Worm (Caenorhabditis elegans) whole organism, late embryonic: ENCODE results near the gene ifta-1.
A peak's percentile ranks its signal among the peaks of the same experiment; 100 is the strongest.

ENCODE experiments used
- C08G9.2 ChIP-seq: sonication (generic microtip); optimal IDR thresholded peaks from 2 replicates; lab custom pipeline; 2016; ENCODE audit warnings: mild to moderate bottlenecking, missing genetic modification characterization, moderate library complexity, missing compliant biosample characterization
- C38D4.7 ChIP-seq: fragments of 200-800 bp; sonication (Bioruptor generic); optimal IDR thresholded peaks from 2 replicates; lab custom pipeline; 2018; ENCODE audit warnings: mild to moderate bottlenecking, missing genetic modification characterization, moderate library complexity, missing compliant biosample characterization
- K09A11.1 ChIP-seq: sonication (generic microtip); optimal IDR thresholded peaks from 2 replicates; lab custom pipeline; 2017; ENCODE audit warnings: antibody characterized with exemption, mild to moderate bottlenecking, missing genetic modification characterization, missing compliant biosample characterization; ENCODE audit not compliant: insufficient read depth
- Y22D7AL.16 ChIP-seq: sonication (generic microtip); optimal IDR thresholded peaks from 2 replicates; lab custom pipeline; 2016; ENCODE audit warnings: missing genetic modification characterization, missing compliant biosample characterization
- ahr-1 ChIP-seq: sonication (generic microtip); optimal IDR thresholded peaks from 2 replicates; lab custom pipeline; 2016; ENCODE audit warnings: missing genetic modification characterization, missing compliant biosample characterization
- ama-1 ChIP-seq: fragments of 150-350 bp; optimal IDR thresholded peaks from 2 replicates; lab custom pipeline; 2014
- ceh-18 ChIP-seq: sonication (generic microtip); optimal IDR thresholded peaks from 2 replicates; lab custom pipeline; 2016; ENCODE audit warnings: missing genetic modification characterization, missing compliant biosample characterization
- ceh-19 ChIP-seq: fragments of 200-800 bp; sonication (Bioruptor generic); optimal IDR thresholded peaks from 2 replicates; lab custom pipeline; 2018; ENCODE audit warnings: mild to moderate bottlenecking, missing genetic modification characterization, missing compliant biosample characterization
- ceh-2 ChIP-seq: sonication (generic microtip); optimal IDR thresholded peaks from 2 replicates; lab custom pipeline; 2016; ENCODE audit warnings: missing genotype, missing genetic modification characterization, missing compliant biosample characterization
- ceh-24 ChIP-seq: sonication (generic microtip); optimal IDR thresholded peaks from 2 replicates; lab custom pipeline; 2016; ENCODE audit warnings: mild to moderate bottlenecking, missing genetic modification characterization, missing compliant biosample characterization
- ceh-30 ChIP-seq: fragments of 150-350 bp; optimal IDR thresholded peaks from 2 replicates; lab custom pipeline; 2014; ENCODE audit warnings: missing biosample characterization, missing genetic modification characterization
- ceh-48 ChIP-seq: sonication (generic microtip); optimal IDR thresholded peaks from 2 replicates; lab custom pipeline; 2016; ENCODE audit warnings: missing genetic modification characterization, inconsistent platforms, missing compliant biosample characterization
- che-1 ChIP-seq: sonication (generic microtip); optimal IDR thresholded peaks from 2 replicates; lab custom pipeline; 2016; ENCODE audit warnings: mild to moderate bottlenecking, missing genetic modification characterization, missing compliant biosample characterization
- dmd-4 ChIP-seq: sonication (generic microtip); optimal IDR thresholded peaks from 2 replicates; lab custom pipeline; 2016; ENCODE audit warnings: borderline replicate concordance, missing genetic modification characterization, missing compliant biosample characterization
- dve-1 ChIP-seq: sonication (generic microtip); optimal IDR thresholded peaks from 2 replicates; lab custom pipeline; 2017; ENCODE audit warnings: antibody characterized with exemption, mild to moderate bottlenecking, missing genetic modification characterization, missing compliant biosample characterization
- elt-2 ChIP-seq: sonication (generic microtip); optimal IDR thresholded peaks from 2 replicates; lab custom pipeline; 2016; ENCODE audit warnings: missing genetic modification reagents, missing genetic modification characterization, missing compliant biosample characterization
- elt-4 ChIP-seq: sonication (generic microtip); optimal IDR thresholded peaks from 2 replicates; lab custom pipeline; 2016; ENCODE audit warnings: missing genetic modification characterization, missing compliant biosample characterization
- ets-4 ChIP-seq: sonication (generic microtip); optimal IDR thresholded peaks from 2 replicates; lab custom pipeline; 2016; ENCODE audit warnings: missing genetic modification characterization, missing compliant biosample characterization
- eyg-1 ChIP-seq: sonication (generic microtip); optimal IDR thresholded peaks from 2 replicates; lab custom pipeline; 2016; ENCODE audit warnings: missing genotype, missing genetic modification characterization, missing compliant biosample characterization
- fax-1 ChIP-seq: sonication (generic microtip); optimal IDR thresholded peaks from 2 replicates; lab custom pipeline; 2016; ENCODE audit warnings: missing genotype, missing genetic modification characterization, missing compliant biosample characterization
- fkh-10 ChIP-seq: fragments of 150-350 bp; optimal IDR thresholded peaks from 2 replicates; lab custom pipeline; 2014; ENCODE audit warnings: missing biosample characterization, missing genetic modification reagents, missing genetic modification characterization
- fkh-6 ChIP-seq: sonication (generic microtip); optimal IDR thresholded peaks from 2 replicates; lab custom pipeline; 2016; ENCODE audit warnings: missing genetic modification characterization, missing compliant biosample characterization
- gmeb-2 ChIP-seq: sonication (generic microtip); optimal IDR thresholded peaks from 2 replicates; lab custom pipeline; 2016; ENCODE audit warnings: missing genetic modification characterization, inconsistent platforms, missing compliant biosample characterization
- hlh-30 ChIP-seq: sonication (generic microtip); optimal IDR thresholded peaks from 2 replicates; lab custom pipeline; 2017; ENCODE audit warnings: antibody characterized with exemption, missing genetic modification characterization, missing compliant biosample characterization; ENCODE audit not compliant: insufficient read depth
- hlh-6 ChIP-seq: sonication (generic microtip); optimal IDR thresholded peaks from 2 replicates; lab custom pipeline; 2016; ENCODE audit warnings: missing genotype, missing genetic modification characterization, missing compliant biosample characterization
- hlh-8 ChIP-seq: sonication (generic microtip); optimal IDR thresholded peaks from 2 replicates; lab custom pipeline; 2016; ENCODE audit warnings: missing genotype, missing genetic modification characterization, missing compliant biosample characterization
- lim-6 ChIP-seq: sonication (generic microtip); optimal IDR thresholded peaks from 2 replicates; lab custom pipeline; 2016; ENCODE audit warnings: missing genetic modification characterization, missing compliant biosample characterization
- mec-3 ChIP-seq: sonication (generic microtip); optimal IDR thresholded peaks from 2 replicates; lab custom pipeline; 2016; ENCODE audit warnings: borderline replicate concordance, missing genetic modification characterization, missing compliant biosample characterization
- nfya-1 ChIP-seq: sonication (generic microtip); optimal IDR thresholded peaks from 2 replicates; lab custom pipeline; 2017; ENCODE audit warnings: missing genetic modification characterization, mild to moderate bottlenecking, missing compliant biosample characterization, antibody characterized with exemption, moderate library complexity
- pag-3 ChIP-seq: sonication (generic microtip); optimal IDR thresholded peaks from 2 replicates; lab custom pipeline; 2016; ENCODE audit warnings: missing compliant biosample characterization, missing genetic modification characterization, borderline replicate concordance
- pat-9 ChIP-seq: fragments of 200-800 bp; sonication (Bioruptor generic); optimal IDR thresholded peaks from 2 replicates; lab custom pipeline; 2018; ENCODE audit warnings: mild to moderate bottlenecking, missing genetic modification characterization, moderate library complexity, missing compliant biosample characterization
- pax-1 ChIP-seq: fragments of 150-350 bp; optimal IDR thresholded peaks from 2 replicates; lab custom pipeline; 2014; ENCODE audit warnings: missing biosample characterization, missing genetic modification characterization
- pha-2 ChIP-seq: sonication (generic microtip); optimal IDR thresholded peaks from 2 replicates; lab custom pipeline; 2017; ENCODE audit warnings: mild to moderate bottlenecking, missing genetic modification characterization, missing compliant biosample characterization
- pqm-1 ChIP-seq: sonication (generic microtip); optimal IDR thresholded peaks from 2 replicates; lab custom pipeline; 2016; ENCODE audit warnings: missing genetic modification characterization, missing compliant biosample characterization
- rnt-1 ChIP-seq: sonication (generic microtip); optimal IDR thresholded peaks from 2 replicates; lab custom pipeline; 2016; ENCODE audit warnings: missing genetic modification characterization, missing compliant biosample characterization
- sdc-2 ChIP-seq: sonication (generic microtip); optimal IDR thresholded peaks from 2 replicates; lab custom pipeline; 2016; ENCODE audit warnings: missing genotype, missing genetic modification characterization, missing compliant biosample characterization
- sox-4 ChIP-seq: sonication (generic microtip); optimal IDR thresholded peaks from 2 replicates; lab custom pipeline; 2017; ENCODE audit warnings: mild to moderate bottlenecking, missing genetic modification characterization, inconsistent platforms, missing compliant biosample characterization
- tbx-2 ChIP-seq: sonication (generic microtip); optimal IDR thresholded peaks from 2 replicates; lab custom pipeline; 2016; ENCODE audit warnings: missing genetic modification characterization, missing compliant biosample characterization
- tbx-7 ChIP-seq: sonication (generic microtip); optimal IDR thresholded peaks from 2 replicates; lab custom pipeline; 2016; ENCODE audit warnings: missing genotype, missing genetic modification characterization, missing compliant biosample characterization
- ttx-3 ChIP-seq: sonication (generic microtip); optimal IDR thresholded peaks from 2 replicates; lab custom pipeline; 2016; ENCODE audit warnings: missing genetic modification reagents, missing genetic modification characterization, missing compliant biosample characterization
- unc-3 ChIP-seq, 2 experiments: fragments of 200-800 bp in 1 of 2; sonication (Bioruptor generic) in 1 of 2; sonication (generic microtip) in 1 of 2; conservative IDR thresholded peaks in 1 of 2; optimal IDR thresholded peaks in 1 of 2; 2 replicates each; pipeline versions ENCODE4 v1.3.6 to Lab custom; 2016 to 2022; ENCODE audit warnings: missing compliant biosample characterization in 2 of 2, missing genetic modification characterization in 2 of 2, missing genetic modification reagents in 1 of 2
- unc-55 ChIP-seq: sonication (generic microtip); optimal IDR thresholded peaks from 2 replicates; lab custom pipeline; 2017; ENCODE audit warnings: missing biosample characterization, missing genetic modification reagents, missing genetic modification characterization
- ztf-16 ChIP-seq: sonication (generic microtip); optimal IDR thresholded peaks from 2 replicates; lab custom pipeline; 2017; ENCODE audit warnings: missing genetic modification characterization, missing compliant biosample characterization

Gene ifta-1

DNA sequence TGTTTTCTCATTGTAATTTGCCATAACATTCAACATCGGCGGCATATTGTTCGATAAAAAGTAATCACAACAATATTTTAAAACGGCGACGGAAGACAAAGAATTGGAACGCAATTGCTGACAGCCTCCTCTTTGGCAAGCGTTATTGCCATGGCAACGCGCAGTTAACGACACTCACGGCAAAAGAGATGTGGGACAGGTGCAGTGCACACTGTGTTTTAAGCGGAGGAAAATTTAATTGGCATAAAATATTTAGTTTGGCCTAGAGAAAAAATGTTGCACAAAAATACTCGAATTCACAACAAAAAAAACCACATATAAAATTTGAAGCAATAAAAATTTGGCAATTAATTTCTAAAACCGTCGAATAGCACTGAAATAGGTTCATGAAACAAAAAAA lies at the start of gene ifta-1:
TSS of gene ifta-1 (minus strand) at position 101 of the 400 bp plus-strand sequence.
- no peak for TF ChIP-seq sdc-2 (tag; lab: Kevin White, UChicago)

- TF ChIP-seq pax-1 (tag; lab: Kevin White, UChicago), result no peak
- TF ChIP-seq elt-4, result no peak
- no peak for TF ChIP-seq mec-3 (tag; lab: Kevin White, UChicago)
- TF ChIP-seq pqm-1 (tag; lab: Kevin White, UChicago), result no peak
- no peak for TF ChIP-seq gmeb-2 (tag; lab: Kevin White, UChicago)
- TF ChIP-seq fkh-10 (GFP tag; lab: Kevin White, UChicago), result no peak
- TF ChIP-seq unc-3 (GFP tag; conservative IDR thresholded peaks at IDR 0.05; lab: Robert Waterston, UW), result no peak
- TF ChIP-seq unc-3 (tag; optimal IDR thresholded peaks at IDR 0.05; lab: Kevin White, UChicago), result no peak
- no peak for TF ChIP-seq sox-4 (tag; lab: Kevin White, UChicago)
These were observed 46.7 kb upstream of the ifta-1 start, which contains the start of gene sulp-2 for ce11 chrX:5599224-5599623. Gene sulp-2, minus strand, starts transcription at chrX:5599330.

DNA sequence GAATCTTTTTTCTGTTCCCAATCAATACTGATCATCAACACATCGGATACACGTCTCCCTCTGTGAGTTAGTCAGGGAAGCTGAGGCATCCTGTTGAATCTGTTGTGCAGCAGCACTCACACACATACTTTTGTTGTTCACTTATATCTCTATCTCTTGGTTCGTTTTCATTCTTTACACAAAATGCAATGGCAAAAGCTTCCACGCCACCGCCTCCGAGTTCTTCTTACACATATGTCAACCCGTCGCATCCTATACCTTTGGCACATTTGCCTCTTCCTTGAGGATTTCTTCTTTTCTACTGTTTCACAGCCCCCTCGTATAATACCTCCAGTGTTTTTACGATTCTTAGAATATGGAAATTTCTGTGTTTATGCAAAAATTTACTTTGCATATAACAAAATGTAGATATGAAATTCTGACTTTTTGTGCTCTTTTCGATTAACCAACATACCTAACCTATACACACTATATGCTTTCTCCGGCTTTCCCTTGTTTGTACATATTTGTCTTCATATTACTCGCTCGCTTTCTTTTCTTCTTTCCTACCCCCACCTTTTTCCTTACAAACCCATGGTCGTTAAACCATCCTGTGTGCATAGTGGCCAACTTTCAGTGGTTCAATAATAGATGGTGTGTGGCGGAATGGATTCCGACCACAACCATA lies 40.1 kb upstream of the ifta-1 start, which contains the start of gene unc-97:
TSS of gene unc-97 (plus strand) at position 617 of the 667 bp plus-strand sequence.
- TF ChIP-seq ceh-18 (tag; lab: Kevin White, UChicago) (peak; percentile 40), rnt-1 (tag; lab: Kevin White, UChicago) (peak; percentile 33), ztf-16 (no peak), unc-55 (GFP tag; lab: Kevin White, UChicago) (peak; percentile 36)

DNA sequence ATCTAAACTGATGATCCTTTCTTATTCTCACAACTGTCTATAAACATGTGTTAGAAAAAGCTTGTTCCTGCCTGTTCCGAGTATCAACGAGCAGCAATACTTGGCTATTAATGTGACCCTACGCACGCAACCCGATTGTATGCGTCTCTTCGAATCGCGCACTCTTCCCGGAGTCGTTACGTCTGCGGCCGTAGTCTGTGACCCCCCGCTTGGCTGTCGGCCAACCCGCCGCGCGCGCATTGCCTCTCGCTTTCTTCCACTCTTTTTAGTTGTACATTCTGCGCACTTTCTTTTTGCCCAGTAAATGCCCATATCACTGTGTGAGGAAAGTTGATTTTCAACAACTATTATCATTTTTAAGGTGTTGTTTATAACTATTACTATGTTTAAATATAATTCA lies 39.3 kb upstream of the ifta-1 start:
- no peak for TF ChIP-seq unc-3 (GFP tag; conservative IDR thresholded peaks at IDR 0.05; lab: Robert Waterston, UW)
- TF ChIP-seq unc-3 (tag; optimal IDR thresholded peaks at IDR 0.05; lab: Kevin White, UChicago), result no peak
- TF ChIP-seq ahr-1 (tag; lab: Kevin White, UChicago), result no peak
- peak; percentile 30 for TF ChIP-seq rnt-1 (tag; lab: Kevin White, UChicago)
- peak; percentile 9 for TF ChIP-seq pag-3
- no peak for TF ChIP-seq dmd-4
- no peak for TF ChIP-seq unc-55 (GFP tag; lab: Kevin White, UChicago)
- no peak for TF ChIP-seq ttx-3
- peak; percentile 3 for TF ChIP-seq tbx-7
- TF ChIP-seq pha-2 (tag; lab: Kevin White, UChicago), result peak; percentile 28
- peak; percentile 34 for TF ChIP-seq fax-1 (tag; lab: Kevin White, UChicago)
- TF ChIP-seq C08G9.2 (tag; lab: Kevin White, UChicago), result no peak
- no peak for TF ChIP-seq ztf-16
- peak; percentile 12 for TF ChIP-seq pax-1 (tag; lab: Kevin White, UChicago)
- TF ChIP-seq ceh-2 (tag; lab: Kevin White, UChicago), result peak; percentile 61
- TF ChIP-seq Y22D7AL.16 (tag; lab: Kevin White, UChicago), result no peak
- TF ChIP-seq K09A11.1 (tag; lab: Kevin White, UChicago), result no peak
- TF ChIP-seq lim-6, result no peak
- TF ChIP-seq hlh-8 (tag; lab: Kevin White, UChicago), result no peak
- no peak for TF ChIP-seq ets-4 (tag; lab: Kevin White, UChicago)
- peak; percentile 49 for TF ChIP-seq ceh-18 (tag; lab: Kevin White, UChicago)
- no peak for TF ChIP-seq pat-9 (tag; lab: Kevin White, UChicago)
- TF ChIP-seq fkh-6 (tag; lab: Kevin White, UChicago), result peak; percentile 43
- no peak for TF ChIP-seq dve-1 (tag; lab: Kevin White, UChicago)
- TF ChIP-seq ama-1 (lab: Kevin White, UChicago), result no peak
- no peak for TF ChIP-seq ceh-24 (tag; lab: Kevin White, UChicago)
- peak; percentile 2 for TF ChIP-seq eyg-1 (tag; lab: Kevin White, UChicago)
- TF ChIP-seq sdc-2 (tag; lab: Kevin White, UChicago), result peak; percentile 65
- TF ChIP-seq che-1 (tag; lab: Kevin White, UChicago), result no peak
- TF ChIP-seq ceh-48, result no peak
- TF ChIP-seq hlh-6, result peak; percentile 40
- TF ChIP-seq hlh-30 (tag; lab: Kevin White, UChicago), result peak; percentile 10
- peak; percentile 35 for TF ChIP-seq ceh-19 (GFP tag; lab: Kevin White, UChicago)
- peak; percentile 71 for TF ChIP-seq tbx-2 (tag; lab: Kevin White, UChicago)
- TF ChIP-seq C38D4.7, result no peak
- no peak for TF ChIP-seq ceh-30
- TF ChIP-seq nfya-1 (tag; lab: Kevin White, UChicago), result peak; percentile 37
- TF ChIP-seq elt-2 (tag; lab: Kevin White, UChicago), result peak; percentile 31
